6 fruit fly cellular contexts compared by ENCODE assay signal in the genomic region with DNA sequence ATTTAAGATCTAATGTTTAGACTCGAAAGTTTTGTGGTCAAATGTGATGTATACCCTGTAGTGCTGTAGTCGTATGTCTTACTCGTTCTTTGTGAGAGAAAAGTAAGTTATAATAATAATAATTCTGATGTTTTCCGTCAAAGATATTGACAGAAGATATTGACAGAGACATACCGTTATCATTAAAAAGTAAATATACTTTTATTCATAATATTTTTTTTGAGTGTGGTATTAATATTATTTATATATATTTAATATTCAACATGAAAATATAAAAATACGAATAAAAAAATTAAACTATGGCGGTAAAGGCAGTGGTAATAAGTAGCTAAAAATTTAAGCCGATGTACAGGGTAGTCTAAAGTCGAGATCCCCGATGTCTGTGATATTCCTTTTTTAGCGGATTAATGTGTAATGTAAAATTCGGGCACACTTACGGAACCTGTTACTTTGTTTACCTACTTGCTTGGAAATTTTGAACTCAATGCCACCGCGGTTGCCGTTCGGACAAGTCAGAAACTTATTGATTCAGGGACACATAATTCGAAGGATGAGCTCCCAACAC.
TF ChIP-seq lines count a peak whose summit lies in the region.

TSS of gene CG2100 (minus strand) at position 51 of the 565 bp plus-strand sequence.
TSS of gene CG1236 (plus strand) at position 444 of the 565 bp plus-strand sequence.

- TF ChIP-seq CTCF in whole organism, embryonic (GFP tag; optimal IDR thresholded peaks at IDR 0.05; lab: Kevin White, UChicago), result peak; percentile 24

TF ChIP-seq in whole organism, 6 proteins besides CTCF, POLR2A, EP300 and RAD21:
- TF ChIP-seq pan (optimal IDR thresholded peaks at IDR 0.05; lab: Kevin White, UChicago), result peak; percentile 90
- TF ChIP-seq EcR (GFP tag; optimal IDR thresholded peaks at IDR 0.05; lab: Kevin White, UChicago), result no peak

TF ChIP-seq in whole organism, adult, 20 proteins besides CTCF, POLR2A, EP300 and RAD21 (continues in another document):
- TF ChIP-seq Clk (GFP tag; optimal IDR thresholded peaks at IDR 0.05; lab: Kevin White, UChicago) (no peak), cnc (optimal IDR thresholded peaks at IDR 0.05; lab: Kevin White, UChicago) (no peak), CG1620 (GFP tag; optimal IDR thresholded peaks at IDR 0.05; lab: Kevin White, UChicago) (peak; percentile 22), Crg-1 (GFP tag; optimal IDR thresholded peaks at IDR 0.05; lab: Kevin White, UChicago) (peak; percentile 33), CG5204 (GFP tag; optimal IDR thresholded peaks at IDR 0.05; lab: Kevin White, UChicago) (no peak), CG7101 (tag; optimal IDR thresholded peaks at IDR 0.05; lab: Kevin White, UChicago) (peak; percentile 80), CG14711 (tag; optimal IDR thresholded peaks at IDR 0.05; lab: Kevin White, UChicago) (peak; percentile 76), CG11617 (GFP tag; optimal IDR thresholded peaks at IDR 0.05; lab: Kevin White, UChicago) (peak; percentile 91), ovo (GFP tag; optimal IDR thresholded peaks at IDR 0.05; lab: Kevin White, UChicago) (peak; percentile 52), CG12768 (GFP tag; optimal IDR thresholded peaks at IDR 0.05; lab: Kevin White, UChicago) (peak; percentile 69), tj (GFP tag; optimal IDR thresholded peaks at IDR 0.05; lab: Kevin White, UChicago) (peak; percentile 61), pad (GFP tag; optimal IDR thresholded peaks at IDR 0.05; lab: Kevin White, UChicago) (peak; percentile 67), Hr96 (GFP tag; optimal IDR thresholded peaks at IDR 0.05; lab: Kevin White, UChicago) (no peak), CG33017 (tag; optimal IDR thresholded peaks at IDR 0.05; lab: Kevin White, UChicago) (peak; percentile 80), Mnt (GFP tag; optimal IDR thresholded peaks at IDR 0.05; lab: Kevin White, UChicago) (peak; percentile 4), CG7045 (GFP tag; optimal IDR thresholded peaks at IDR 0.05; lab: Kevin White, UChicago) (peak; percentile 81)

TF ChIP-seq in whole organism, embryonic, 481 proteins besides CTCF, POLR2A, EP300 and RAD21 (continues in another document):
- TF ChIP-seq ci (GFP tag; IDR thresholded peaks at IDR 0.05; lab: Robert Waterston, UW) (no peak; the same call in 2 of the 3 replicates), TFAM (GFP tag; optimal IDR thresholded peaks at IDR 0.05; lab: Kevin White, UChicago) (no peak), Ravus (GFP tag; IDR thresholded peaks at IDR 0.05; lab: Robert Waterston, UW) (no peak; the same call in 1 of the 2 replicates), grn (GFP tag; optimal IDR thresholded peaks at IDR 0.05; lab: Kevin White, UChicago) (no peak), Hr3 (GFP tag; optimal IDR thresholded peaks at IDR 0.05; lab: Kevin White, UChicago) (peak; percentile 85), CG1024 (GFP tag; IDR thresholded peaks at IDR 0.05; lab: Robert Waterston, UW) (peak; percentile 27; the same call in 1 of the 2 replicates), lbe (GFP tag; optimal IDR thresholded peaks at IDR 0.05; lab: Kevin White, UChicago) (peak; percentile 53), ara (GFP tag; IDR thresholded peaks at IDR 0.05; lab: Robert Waterston, UW) (peak; percentile 50; the same call in 1 of the 2 replicates), CG4707 (GFP tag; optimal IDR thresholded peaks at IDR 0.05; lab: Kevin White, UChicago) (peak; percentile 31), oc (tag; optimal IDR thresholded peaks at IDR 0.05; lab: Kevin White, UChicago) (peak; percentile 82), CG17328 (GFP tag; IDR thresholded peaks at IDR 0.05; lab: Robert Waterston, UW) (peak; percentile 66), B-H2 (GFP tag; optimal IDR thresholded peaks at IDR 0.05; lab: Kevin White, UChicago) (peak; percentile 32), tap (tag; optimal IDR thresholded peaks at IDR 0.05; lab: Kevin White, UChicago) (peak; percentile 81), dysf (GFP tag; IDR thresholded peaks at IDR 0.05; lab: Robert Waterston, UW) (peak; percentile 87), otp (GFP tag; IDR thresholded peaks at IDR 0.05; lab: Robert Waterston, UW) (no peak), Jarid2 (GFP tag; optimal IDR thresholded peaks at IDR 0.05; lab: Kevin White, UChicago) (peak; percentile 60)

TF ChIP-seq in whole organism, prepupa, 60 proteins besides CTCF, POLR2A, EP300 and RAD21 (continues in another document):
- TF ChIP-seq CG6808 (GFP tag; optimal IDR thresholded peaks at IDR 0.05; lab: Kevin White, UChicago) (peak; percentile 78), salr (GFP tag; optimal IDR thresholded peaks at IDR 0.05; lab: Kevin White, UChicago) (peak in 1 of 2 experiments; percentile 60), spab (GFP tag; optimal IDR thresholded peaks at IDR 0.05; lab: Kevin White, UChicago) (peak; percentile 77), fd59A (GFP tag; optimal IDR thresholded peaks at IDR 0.05; lab: Kevin White, UChicago) (peak; percentile 44), esn (GFP tag; optimal IDR thresholded peaks at IDR 0.05; lab: Kevin White, UChicago) (peak; percentile 82), CG6163 (GFP tag; IDR thresholded peaks at IDR 0.05; lab: Robert Waterston, UW) (peak; percentile 76), Smox (GFP tag; optimal IDR thresholded peaks at IDR 0.05; lab: Kevin White, UChicago) (no peak), CG15336 (GFP tag; IDR thresholded peaks at IDR 0.05; lab: Robert Waterston, UW) (peak; percentile 81), Lpt (GFP tag; optimal IDR thresholded peaks at IDR 0.05; lab: Kevin White, UChicago) (peak; percentile 75), CG7368 (GFP tag; optimal IDR thresholded peaks at IDR 0.05; lab: Kevin White, UChicago) (peak; percentile 73), Hr4 (GFP tag; optimal IDR thresholded peaks at IDR 0.05; lab: Kevin White, UChicago) (peak; percentile 62), cyc (GFP tag; optimal IDR thresholded peaks at IDR 0.05; lab: Kevin White, UChicago) (peak; percentile 76), CG11294 (GFP tag; IDR thresholded peaks at IDR 0.05; lab: Robert Waterston, UW) (peak; percentile 67), CG8632 (GFP tag; optimal IDR thresholded peaks at IDR 0.05; lab: Kevin White, UChicago) (peak; percentile 79), net (GFP tag; optimal IDR thresholded peaks at IDR 0.05; lab: Kevin White, UChicago) (peak; percentile 79), Eip75B (GFP tag; optimal IDR thresholded peaks at IDR 0.05; lab: Kevin White, UChicago) (peak; percentile 47), Sox102F (GFP tag; optimal IDR thresholded peaks at IDR 0.05; lab: Kevin White, UChicago) (no peak)

TF ChIP-seq in whole organism, pupa, 21 proteins besides CTCF, POLR2A, EP300 and RAD21 (continues in another document):
- TF ChIP-seq D1 (tag; optimal IDR thresholded peaks at IDR 0.05; lab: Kevin White, UChicago), result no peak
- peak; percentile 61 for TF ChIP-seq Ets98B (GFP tag; IDR thresholded peaks at IDR 0.05; lab: Robert Waterston, UW)
- TF ChIP-seq CG32121 (GFP tag; IDR thresholded peaks at IDR 0.05; lab: Robert Waterston, UW), result peak; percentile 70
- no peak for TF ChIP-seq CG13204 (GFP tag; optimal IDR thresholded peaks at IDR 0.05; lab: Kevin White, UChicago)
- TF ChIP-seq rn (GFP tag; IDR thresholded peaks at IDR 0.05; lab: Robert Waterston, UW), result peak; percentile 43; the same call in 1 of the 2 replicates
- no peak for TF ChIP-seq CG10348 (GFP tag; IDR thresholded peaks at IDR 0.05; lab: Robert Waterston, UW)
- peak; percentile 7 for TF ChIP-seq EcR (GFP tag; optimal IDR thresholded peaks at IDR 0.05; lab: Kevin White, UChicago)
- TF ChIP-seq CG8159 (tag; optimal IDR thresholded peaks at IDR 0.05; lab: Kevin White, UChicago), result peak; percentile 88
- TF ChIP-seq CG4496 (GFP tag; IDR thresholded peaks at IDR 0.05; lab: Robert Waterston, UW), result no peak; the same call in 1 of the 3 replicates
- TF ChIP-seq gl (tag; optimal IDR thresholded peaks at IDR 0.05; lab: Kevin White, UChicago), result no peak
- no peak for TF ChIP-seq CG12605 (GFP tag; IDR thresholded peaks at IDR 0.05; lab: Robert Waterston, UW)
- TF ChIP-seq CG17806 (tag; optimal IDR thresholded peaks at IDR 0.05; lab: Kevin White, UChicago), result peak; percentile 78
- peak; percentile 86 for TF ChIP-seq CG15710 (tag; optimal IDR thresholded peaks at IDR 0.05; lab: Kevin White, UChicago)
- TF ChIP-seq CG8301 (tag; optimal IDR thresholded peaks at IDR 0.05; lab: Kevin White, UChicago), result peak; percentile 76
- peak; percentile 77 for TF ChIP-seq CG34367 (tag; optimal IDR thresholded peaks at IDR 0.05; lab: Kevin White, UChicago)
- TF ChIP-seq CG14655 (GFP tag; optimal IDR thresholded peaks at IDR 0.05; lab: Kevin White, UChicago), result no peak
- no peak for TF ChIP-seq Pif1A (GFP tag; optimal IDR thresholded peaks at IDR 0.05; lab: Kevin White, UChicago)
- no peak for TF ChIP-seq fd96Ca (GFP tag; IDR thresholded peaks at IDR 0.05; lab: Robert Waterston, UW)
- peak; percentile 85 for TF ChIP-seq CG9948 (tag; optimal IDR thresholded peaks at IDR 0.05; lab: Kevin White, UChicago)

TF ChIP-seq in whole organism, wandering third instar larva, 38 proteins besides CTCF, POLR2A, EP300 and RAD21 (continues in another document):
- TF ChIP-seq sage (GFP tag; optimal IDR thresholded peaks at IDR 0.05; lab: Kevin White, UChicago) (no peak), h (GFP tag; optimal IDR thresholded peaks at IDR 0.05; lab: Kevin White, UChicago) (peak; percentile 79), tai (GFP tag; optimal IDR thresholded peaks at IDR 0.05; lab: Kevin White, UChicago) (no peak), OdsH (GFP tag; optimal IDR thresholded peaks at IDR 0.05; lab: Kevin White, UChicago) (peak; percentile 75), usp (GFP tag; optimal IDR thresholded peaks at IDR 0.05; lab: Kevin White, UChicago) (no peak), Hr78 (GFP tag; optimal IDR thresholded peaks at IDR 0.05; lab: Kevin White, UChicago) (no peak), jim (GFP tag; optimal IDR thresholded peaks at IDR 0.05; lab: Kevin White, UChicago) (no peak), brk (GFP tag; optimal IDR thresholded peaks at IDR 0.05; lab: Kevin White, UChicago) (no peak), HLH106 (tag; optimal IDR thresholded peaks at IDR 0.05; lab: Kevin White, UChicago) (peak; percentile 85), br (GFP tag; optimal IDR thresholded peaks at IDR 0.05; lab: Kevin White, UChicago) (peak; percentile 14), Myc (optimal IDR thresholded peaks at IDR 0.05; lab: Kevin White, UChicago) (no peak), psq (GFP tag; optimal IDR thresholded peaks at IDR 0.05; lab: Kevin White, UChicago) (peak; percentile 79), Mio (GFP tag; optimal IDR thresholded peaks at IDR 0.05; lab: Kevin White, UChicago) (no peak), foxo (GFP tag; optimal IDR thresholded peaks at IDR 0.05; lab: Kevin White, UChicago) (peak in 1 of 2 experiments; percentile 86), woc (GFP tag; optimal IDR thresholded peaks at IDR 0.05; lab: Kevin White, UChicago) (peak; percentile 70), Dfd (GFP tag; optimal IDR thresholded peaks at IDR 0.05; lab: Kevin White, UChicago) (no peak), Sp1 (GFP tag; optimal IDR thresholded peaks at IDR 0.05; lab: Kevin White, UChicago) (peak; percentile 86), dl (GFP tag; optimal IDR thresholded peaks at IDR 0.05; lab: Kevin White, UChicago; ENCODE audit: insufficient read depth in 1 of 2, partially characterized antibody in 2 of 2) (no peak), Jra (GFP tag; optimal IDR thresholded peaks at IDR 0.05; lab: Kevin White, UChicago) (peak; percentile 31), sv (GFP tag; optimal IDR thresholded peaks at IDR 0.05; lab: Kevin White, UChicago) (peak; percentile 58), CG9705 (GFP tag; optimal IDR thresholded peaks at IDR 0.05; lab: Kevin White, UChicago) (peak; percentile 45)
